Fruit fly (Drosophila melanogaster) whole organism, embryonic: ENCODE measurements around the gene NitFhit.

Source experiments
- CG10979 ChIP-seq: fragments of 200-800 bp; sonication (Bioruptor generic); optimal IDR thresholded peaks from 2 replicates; lab custom pipeline; 2018; ENCODE audit warnings: missing biosample characterization, mild to moderate bottlenecking, missing genetic modification characterization, moderate library complexity
- CG11398 ChIP-seq: fragments of 200-800 bp; sonication (Bioruptor generic); optimal IDR thresholded peaks from 2 replicates; lab custom pipeline; 2016; ENCODE audit warnings: missing biosample characterization, missing genetic modification characterization
- CG12219 ChIP-seq: fragments of 200-800 bp; sonication (Bioruptor generic); optimal IDR thresholded peaks from 3 replicates; lab custom pipeline; 2018; ENCODE audit warnings: missing biosample characterization, mild to moderate bottlenecking, missing genetic modification characterization
- CG15011 ChIP-seq: fragments of 200-800 bp; sonication (Bioruptor generic); optimal IDR thresholded peaks from 3 replicates; lab custom pipeline; 2018; ENCODE audit warnings: missing biosample characterization, mild to moderate bottlenecking, missing genetic modification characterization
- CG15269 ChIP-seq: fragments of 200-800 bp; sonication (Bioruptor generic); optimal IDR thresholded peaks from 2 replicates; lab custom pipeline; 2018; ENCODE audit warnings: missing biosample characterization, mild to moderate bottlenecking, missing genetic modification characterization, moderate library complexity
- CG18476 ChIP-seq: fragments of 200-800 bp; sonication (Bioruptor generic); optimal IDR thresholded peaks from 2 replicates; lab custom pipeline; 2016; ENCODE audit warnings: missing biosample characterization, mild to moderate bottlenecking, missing genetic modification characterization
- Fer2 ChIP-seq: fragments of 200-800 bp; sonication (Bioruptor generic); optimal IDR thresholded peaks from 2 replicates; lab custom pipeline; 2018; ENCODE audit warnings: missing biosample characterization, mild to moderate bottlenecking, missing genetic modification characterization, moderate library complexity
- en ChIP-seq: fragments of 200-800 bp; sonication (Bioruptor generic); optimal IDR thresholded peaks from 2 replicates; lab custom pipeline; 2016; ENCODE audit warnings: missing biosample characterization, missing genetic modification characterization
- ken ChIP-seq: fragments of 200-800 bp; sonication (Bioruptor generic); IDR thresholded peaks from 3 replicates; pipeline ENCODE4 v1.3.6; 2022; ENCODE audit warnings: missing biosample characterization, missing genetic modification characterization
- nau ChIP-seq: fragments of 200-800 bp; sonication (Bioruptor generic); optimal IDR thresholded peaks from 3 replicates; lab custom pipeline; 2017; ENCODE audit warnings: missing biosample characterization, mild to moderate bottlenecking, missing genetic modification characterization, missing genetic modification reagents
- vvl ChIP-seq: fragments of 200-800 bp; sonication (Bioruptor generic); IDR thresholded peaks from 2 replicates; pipeline ENCODE4 v1.3.6; 2022; ENCODE audit warnings: missing biosample characterization, missing genetic modification characterization

dm6 chr3L:217480-218118 lies 14.1 kb downstream of the NitFhit start, which contains the start of gene CG13877:
- TF ChIP-seq vvl (no peak), CG15011 (no peak), CG18476 (no peak), CG15269 (tag; lab: Kevin White, UChicago) (no peak), CG10979 (tag; lab: Kevin White, UChicago) (no peak), Fer2 (tag; lab: Kevin White, UChicago) (no peak), CG12219 (GFP tag; lab: Kevin White, UChicago) (no peak), ken (GFP tag; lab: Robert Waterston, UW) (no peak), nau (no peak), CG11398 (GFP tag; lab: Kevin White, UChicago) (no peak), en (GFP tag; lab: Kevin White, UChicago) (no peak)
